Worm (Caenorhabditis elegans): ENCODE results near the gene K12D12.4.

- TF ChIP-seq flt-1 (GFP tag; IDR thresholded peaks at IDR 0.05): no peak
- TF ChIP-seq ztf-23 (GFP tag; IDR thresholded peaks at IDR 0.05): no peak
- no peak for TF ChIP-seq T22C8.4 (GFP tag; IDR thresholded peaks at IDR 0.05)
- no peak for TF ChIP-seq med-1 (GFP tag; optimal IDR thresholded peaks at IDR 0.05; ENCODE audit: insufficient read depth)
- TF ChIP-seq ztf-29 (GFP tag; IDR thresholded peaks at IDR 0.05): no peak
- no peak for TF ChIP-seq cog-1 (tag; optimal IDR thresholded peaks at IDR 0.05)
- TF ChIP-seq tab-1 (GFP tag; IDR thresholded peaks at IDR 0.05): no peak
- TF ChIP-seq klf-2 (GFP tag; conservative IDR thresholded peaks at IDR 0.05): no peak
Observed at ce11 chrII:11868234-11868633, 2.7 kb upstream of the K12D12.4 start, which contains the start of gene col-84.
